Fruit fly (Drosophila melanogaster): ENCODE results near the gene CG18641.

- TF ChIP-seq Lpt (GFP tag; optimal IDR thresholded peaks at IDR 0.05) (no peak), Ets21C (GFP tag; optimal IDR thresholded peaks at IDR 0.05) (no peak), CG31627 (GFP tag; optimal IDR thresholded peaks at IDR 0.05) (peak; percentile 9), net (GFP tag; optimal IDR thresholded peaks at IDR 0.05) (no peak), Hr39 (GFP tag; optimal IDR thresholded peaks at IDR 0.05) (no peak), vri (GFP tag; optimal IDR thresholded peaks at IDR 0.05) (no peak)
These were observed 21.1 kb upstream of the CG18641 start for dm6 chr2L:2436258-2436657.
